Worm (Caenorhabditis elegans) whole organism, young adult: ENCODE data around the gene C45G9.14.

Experiments used
- F22D6.2 ChIP-seq: sonication (generic microtip); optimal IDR thresholded peaks from 2 replicates; lab custom pipeline; 2016; ENCODE audit warnings: mild to moderate bottlenecking, missing genetic modification characterization, missing compliant biosample characterization
- aptf-3 ChIP-seq: fragments of 200-800 bp; sonication (Bioruptor generic); IDR thresholded peaks from 2 replicates; pipeline ENCODE4 v1.3.6; 2022; ENCODE audit warnings: missing genetic modification characterization, missing compliant biosample characterization
- dpff-1 ChIP-seq: sonication (generic microtip); optimal IDR thresholded peaks from 2 replicates; lab custom pipeline; 2017; ENCODE audit warnings: mild to moderate bottlenecking, missing genetic modification characterization, missing compliant biosample characterization
- pbrm-1 ChIP-seq: fragments of 200-800 bp; sonication (Bioruptor generic); IDR thresholded peaks from 2 replicates; pipeline ENCODE4 v1.3.6; 2022; ENCODE audit warnings: missing genetic modification reagents, missing genetic modification characterization, missing compliant biosample characterization
- pha-4 ChIP-seq: fragments of 150-350 bp; sonication (generic microtip); optimal IDR thresholded peaks from 2 replicates; lab custom pipeline; 2014; ENCODE audit warnings: missing biosample characterization, missing genetic modification reagents, missing genetic modification characterization
- zim-3 ChIP-seq: sonication (generic microtip); optimal IDR thresholded peaks from 2 replicates; lab custom pipeline; 2017; ENCODE audit warnings: mild to moderate bottlenecking, missing genetic modification characterization, moderate library complexity, missing compliant biosample characterization

ce11 chrIII:5004621-5005020 is 40.2 kb upstream of the C45G9.14 start, which contains the start of gene R144.6:
- TF ChIP-seq F22D6.2 (tag; lab: Kevin White, UChicago) (no peak), pha-4 (tag; lab: Kevin White, UChicago) (no peak), zim-3 (no peak), aptf-3 (no peak), dpff-1 (no peak), pbrm-1 (no peak)
